Fruit fly (Drosophila melanogaster) whole organism, prepupa: ENCODE data around the gene CG31493.

Experiments
- Blimp-1 ChIP-seq: fragments of 200-800 bp; sonication (Bioruptor generic); optimal IDR thresholded peaks from 3 replicates; lab custom pipeline; 2017; ENCODE audit warnings: missing biosample characterization, missing genetic modification characterization, mild to moderate bottlenecking, moderate library complexity, missing genetic modification reagents
- CG10631 ChIP-seq: fragments of 200-800 bp; sonication (Bioruptor generic); optimal IDR thresholded peaks from 2 replicates; lab custom pipeline; 2016; ENCODE audit warnings: missing biosample characterization, missing genetic modification characterization
- CG10669 ChIP-seq: fragments of 200-800 bp; sonication (Bioruptor generic); optimal IDR thresholded peaks from 3 replicates; lab custom pipeline; 2018; ENCODE audit warnings: missing biosample characterization, mild to moderate bottlenecking, missing genetic modification characterization, moderate library complexity
- CG11762 ChIP-seq: fragments of 200-800 bp; sonication (Bioruptor generic); optimal IDR thresholded peaks from 3 replicates; lab custom pipeline; 2016; ENCODE audit warnings: missing biosample characterization, missing genetic modification characterization; ENCODE audit not compliant: insufficient read depth
- CG11902 ChIP-seq: fragments of 200-800 bp; sonication (Bioruptor generic); optimal IDR thresholded peaks from 3 replicates; lab custom pipeline; 2016; ENCODE audit warnings: missing biosample characterization, missing genetic modification characterization
- CG15336 ChIP-seq: fragments of 200-800 bp; sonication (Bioruptor generic); IDR thresholded peaks from 2 replicates; pipeline ENCODE4 v1.3.6; 2022; ENCODE audit warnings: missing biosample characterization, missing genetic modification characterization
- CG1621 ChIP-seq: fragments of 200-800 bp; sonication (Bioruptor generic); optimal IDR thresholded peaks from 3 replicates; lab custom pipeline; 2018; ENCODE audit warnings: missing biosample characterization, mild to moderate bottlenecking, missing genetic modification characterization
- CG3032 ChIP-seq: fragments of 200-800 bp; optimal IDR thresholded peaks from 2 replicates; lab custom pipeline; 2019; ENCODE audit warnings: missing biosample characterization, mild to moderate bottlenecking, missing genetic modification characterization, moderate library complexity
- CG31627 ChIP-seq: fragments of 200-800 bp; sonication (Bioruptor generic); optimal IDR thresholded peaks from 3 replicates; lab custom pipeline; 2016; ENCODE audit warnings: missing biosample characterization, missing genetic modification characterization
- CG32006 ChIP-seq: fragments of 200-800 bp; sonication (Bioruptor generic); optimal IDR thresholded peaks from 3 replicates; lab custom pipeline; 2017; ENCODE audit warnings: missing biosample characterization, mild to moderate bottlenecking, missing genetic modification characterization
- CG3919 ChIP-seq: fragments of 200-800 bp; sonication (Bioruptor generic); optimal IDR thresholded peaks from 3 replicates; lab custom pipeline; 2016; ENCODE audit warnings: missing biosample characterization, missing genetic modification characterization
- CG6276 ChIP-seq: fragments of 200-800 bp; sonication (Bioruptor generic); optimal IDR thresholded peaks from 2 replicates; lab custom pipeline; 2017; ENCODE audit warnings: missing biosample characterization, mild to moderate bottlenecking, missing genetic modification characterization
- CG6792 ChIP-seq: fragments of 200-800 bp; sonication (Bioruptor generic); optimal IDR thresholded peaks from 3 replicates; lab custom pipeline; 2016; ENCODE audit warnings: missing biosample characterization, missing genetic modification characterization
- CG6808 ChIP-seq: fragments of 200-800 bp; sonication (Bioruptor generic); optimal IDR thresholded peaks from 3 replicates; lab custom pipeline; 2017; ENCODE audit warnings: missing biosample characterization, missing genetic modification characterization, mild to moderate bottlenecking, moderate library complexity, missing genetic modification reagents
- CG7368 ChIP-seq: fragments of 200-800 bp; sonication (Bioruptor generic); optimal IDR thresholded peaks from 3 replicates; lab custom pipeline; 2016; ENCODE audit warnings: missing biosample characterization, missing genetic modification characterization
- CG8632 ChIP-seq: fragments of 200-800 bp; sonication (Bioruptor generic); optimal IDR thresholded peaks from 3 replicates; lab custom pipeline; 2016; ENCODE audit warnings: missing biosample characterization, missing genetic modification characterization
- CG9139 ChIP-seq: fragments of 200-800 bp; sonication (Bioruptor generic); optimal IDR thresholded peaks from 3 replicates; lab custom pipeline; 2017; ENCODE audit warnings: missing biosample characterization, mild to moderate bottlenecking, missing genetic modification characterization
- Eip75B ChIP-seq: fragments of 200-800 bp; sonication (Bioruptor generic); optimal IDR thresholded peaks from 3 replicates; lab custom pipeline; 2016; ENCODE audit warnings: missing biosample characterization, missing genetic modification characterization
- Eip78C ChIP-seq: fragments of 200-800 bp; sonication (Bioruptor generic); peaks from one replicate; lab custom pipeline; 2016; ENCODE audit warnings: missing biosample characterization, missing genetic modification characterization
- Eip93F ChIP-seq: fragments of 200-800 bp; sonication (Bioruptor generic); optimal IDR thresholded peaks from 2 replicates; lab custom pipeline; 2016; ENCODE audit warnings: missing biosample characterization, mild to moderate bottlenecking, missing genetic modification characterization
- Ets21C ChIP-seq: fragments of 200-800 bp; sonication (Bioruptor generic); optimal IDR thresholded peaks from 3 replicates; lab custom pipeline; 2016; ENCODE audit warnings: missing biosample characterization, missing genetic modification characterization
- Ets96B ChIP-seq: fragments of 200-800 bp; optimal IDR thresholded peaks from 2 replicates; lab custom pipeline; 2019; ENCODE audit warnings: missing biosample characterization, mild to moderate bottlenecking, missing genetic modification characterization, moderate library complexity
- Hr39 ChIP-seq: fragments of 200-800 bp; sonication (Bioruptor generic); optimal IDR thresholded peaks from 2 replicates; lab custom pipeline; 2016; ENCODE audit warnings: missing biosample characterization, missing genetic modification characterization
- Hr4 ChIP-seq: fragments of 200-800 bp; sonication (Bioruptor generic); optimal IDR thresholded peaks from 3 replicates; lab custom pipeline; 2016; ENCODE audit warnings: missing biosample characterization, missing genetic modification characterization
- Met ChIP-seq: fragments of 200-800 bp; sonication (Bioruptor generic); optimal IDR thresholded peaks from 3 replicates; lab custom pipeline; 2016; ENCODE audit warnings: missing biosample characterization, missing genetic modification characterization
- Smox ChIP-seq: fragments of 200-800 bp; sonication (Bioruptor generic); optimal IDR thresholded peaks from 3 replicates; lab custom pipeline; 2016; ENCODE audit warnings: missing biosample characterization, missing genetic modification characterization
- Sox102F ChIP-seq: fragments of 200-800 bp; sonication (Bioruptor generic); optimal IDR thresholded peaks from 2 replicates; lab custom pipeline; 2016; ENCODE audit warnings: missing biosample characterization, mild to moderate bottlenecking, missing genetic modification characterization
- Sox14 ChIP-seq: fragments of 200-800 bp; sonication (Bioruptor generic); optimal IDR thresholded peaks from 3 replicates; lab custom pipeline; 2016; ENCODE audit warnings: missing biosample characterization, missing genetic modification characterization
- achi ChIP-seq: fragments of 200-800 bp; sonication (Bioruptor generic); optimal IDR thresholded peaks from 3 replicates; lab custom pipeline; 2016; ENCODE audit warnings: missing biosample characterization, missing genetic modification characterization
- dsx ChIP-seq: fragments of 200-800 bp; optimal IDR thresholded peaks from 3 replicates; lab custom pipeline; 2019; ENCODE audit warnings: missing biosample characterization, mild to moderate bottlenecking, missing genetic modification characterization, moderate library complexity; ENCODE audit not compliant: poor library complexity, severe bottlenecking
- esn ChIP-seq: fragments of 200-800 bp; sonication (Bioruptor generic); optimal IDR thresholded peaks from 2 replicates; lab custom pipeline; 2016; ENCODE audit warnings: missing biosample characterization, mild to moderate bottlenecking, missing genetic modification characterization, moderate library complexity
- fd85E ChIP-seq: fragments of 200-800 bp; sonication (Bioruptor generic); optimal IDR thresholded peaks from 3 replicates; lab custom pipeline; 2016; ENCODE audit warnings: missing biosample characterization, missing genetic modification characterization
- fkh ChIP-seq: fragments of 200-800 bp; sonication (Bioruptor generic); optimal IDR thresholded peaks from 3 replicates; lab custom pipeline; 2017; ENCODE audit warnings: missing biosample characterization, mild to moderate bottlenecking, missing genetic modification characterization, moderate library complexity
- lz ChIP-seq: fragments of 200-800 bp; sonication (Bioruptor generic); optimal IDR thresholded peaks from 3 replicates; lab custom pipeline; 2016; ENCODE audit warnings: missing biosample characterization, missing genetic modification characterization
- net ChIP-seq: fragments of 200-800 bp; sonication (Bioruptor generic); optimal IDR thresholded peaks from 3 replicates; lab custom pipeline; 2016; ENCODE audit warnings: missing biosample characterization, missing genetic modification characterization
- pdm3 ChIP-seq: fragments of 200-800 bp; sonication (Bioruptor generic); optimal IDR thresholded peaks from 3 replicates; lab custom pipeline; 2016; ENCODE audit warnings: missing biosample characterization, missing genetic modification characterization
- salr ChIP-seq, 2 experiments: fragments of 200-800 bp; sonication (Bioruptor generic); optimal IDR thresholded peaks; 3 replicates each; lab custom pipeline; 2016 to 2018; ENCODE audit warnings: missing biosample characterization in 2 of 2, missing genetic modification characterization in 2 of 2, mild to moderate bottlenecking in 1 of 2
- ss ChIP-seq, 2 experiments: fragments of 200-800 bp; sonication (Bioruptor generic); optimal IDR thresholded peaks; 2 replicates in 1 of 2; 3 replicates in 1 of 2; lab custom pipeline; 2017 to 2018; ENCODE audit warnings: mild to moderate bottlenecking in 2 of 2, missing biosample characterization in 2 of 2, missing genetic modification characterization in 2 of 2, moderate library complexity in 1 of 2
- svp ChIP-seq: fragments of 200-800 bp; sonication (Bioruptor generic); peaks from one replicate; lab custom pipeline; 2016; ENCODE audit warnings: missing biosample characterization, missing genetic modification characterization
- topi ChIP-seq: fragments of 200-800 bp; sonication (Bioruptor generic); optimal IDR thresholded peaks from 3 replicates; lab custom pipeline; 2016; ENCODE audit warnings: missing biosample characterization, missing genetic modification characterization
- vri ChIP-seq: fragments of 200-800 bp; sonication (Bioruptor generic); optimal IDR thresholded peaks from 3 replicates; lab custom pipeline; 2016; ENCODE audit warnings: missing biosample characterization, mild to moderate bottlenecking, missing genetic modification characterization

CG31493 gene

dm6 chr3R:7090337-7090830, 41.0 kb upstream of the CG31493 start (continued):
- TF ChIP-seq CG6276 (GFP tag; lab: Kevin White, UChicago): no peak
- TF ChIP-seq CG3919: peak; percentile 33
- peak; percentile 16 for TF ChIP-seq topi (GFP tag; lab: Kevin White, UChicago)

dm6 chr3R:7091904-7092303, 39.5 kb upstream of the CG31493 start:
- TF ChIP-seq lz (GFP tag; lab: Kevin White, UChicago) (no peak), CG10631 (GFP tag; lab: Kevin White, UChicago) (no peak), Eip78C (GFP tag; lab: Kevin White, UChicago) (peak; percentile 58), svp (GFP tag; lab: Kevin White, UChicago) (no peak)

- TF ChIP-seq fd85E (no peak), fkh (GFP tag; lab: Kevin White, UChicago) (no peak), Blimp-1 (GFP tag; lab: Kevin White, UChicago) (no peak), CG11902 (no peak), CG6792 (GFP tag; lab: Kevin White, UChicago) (peak; percentile 7), ss (GFP tag; optimal IDR thresholded peaks at IDR 0.05; lab: Kevin White, UChicago) (peak in 1 of 2 experiments; percentile 39), Eip78C (GFP tag; lab: Kevin White, UChicago) (peak; percentile 81), CG3919 (peak; percentile 43), CG31627 (peak; percentile 59), lz (GFP tag; lab: Kevin White, UChicago) (peak; percentile 8), net (GFP tag; lab: Kevin White, UChicago) (no peak), topi (GFP tag; lab: Kevin White, UChicago) (no peak), CG15336 (GFP tag; lab: Robert Waterston, UW) (peak; percentile 14; the same call in 1 of the 2 replicates), CG3032 (tag; lab: Kevin White, UChicago) (peak; percentile 42), Hr4 (GFP tag; lab: Kevin White, UChicago) (no peak), esn (peak; percentile 45), CG8632 (GFP tag; lab: Kevin White, UChicago) (peak; percentile 2)
These were observed 37.8 kb upstream of the CG31493 start for dm6 chr3R:7093592-7093991.

dm6 chr3R:7094368-7094767, 37.0 kb upstream of the CG31493 start:
- TF ChIP-seq CG9139: no peak
- TF ChIP-seq Hr39: no peak
- TF ChIP-seq Ets21C: no peak
- no peak for TF ChIP-seq Sox14 (GFP tag; lab: Kevin White, UChicago)
- TF ChIP-seq fd85E: no peak
- no peak for TF ChIP-seq esn

dm6 chr3R:7102853-7103833, 28.2 kb upstream of the CG31493 start:
- TF ChIP-seq CG7368 (GFP tag; lab: Kevin White, UChicago) (no peak), Smox (GFP tag; lab: Kevin White, UChicago) (no peak), CG6808 (peak; percentile 43), Sox102F (peak; percentile 11), lz (GFP tag; lab: Kevin White, UChicago) (no peak), CG11762 (no peak), dsx (GFP tag; lab: Kevin White, UChicago) (peak; percentile 73), Met (no peak), ss (GFP tag; optimal IDR thresholded peaks at IDR 0.05; lab: Kevin White, UChicago) (peak; percentile 40 to 57), Ets96B (peak; percentile 23), Hr39 (no peak), CG3919 (peak; percentile 16), vri (GFP tag; lab: Kevin White, UChicago) (peak; percentile 8), Eip93F (GFP tag; lab: Kevin White, UChicago) (peak; percentile 78), CG32006 (GFP tag; lab: Kevin White, UChicago) (no peak), pdm3 (GFP tag; lab: Kevin White, UChicago) (no peak), salr (GFP tag; optimal IDR thresholded peaks at IDR 0.05; lab: Kevin White, UChicago) (no peak), CG10669 (GFP tag; lab: Kevin White, UChicago) (no peak), Eip75B (GFP tag; lab: Kevin White, UChicago) (no peak), topi (GFP tag; lab: Kevin White, UChicago) (no peak), achi (no peak), CG1621 (peak; percentile 24), CG10631 (GFP tag; lab: Kevin White, UChicago) (no peak)
